Worm (Caenorhabditis elegans) whole organism, L4 larva: Measurements from ENCODE around the gene glb-13.
A peak's percentile ranks its signal among the peaks of the same experiment; 100 is the strongest.

ENCODE experiments used
- aly-2 ChIP-seq: sonication (generic microtip); optimal IDR thresholded peaks from 2 replicates; lab custom pipeline; 2018; ENCODE audit warnings: missing biosample characterization, missing genetic modification characterization
- arid-1 ChIP-seq: fragments of 200-800 bp; sonication (Bioruptor generic); conservative IDR thresholded peaks from 2 replicates; pipeline ENCODE4 v1.3.6; 2022; ENCODE audit warnings: missing genetic modification reagents, missing genetic modification characterization, missing compliant biosample characterization
- hlh-30 ChIP-seq: sonication (generic microtip); optimal IDR thresholded peaks from 2 replicates; lab custom pipeline; 2017; ENCODE audit warnings: antibody characterized with exemption, mild to moderate bottlenecking, missing genetic modification characterization, missing compliant biosample characterization; ENCODE audit not compliant: insufficient read depth
- hmg-1.1 ChIP-seq: fragments of 200-800 bp; sonication (Bioruptor generic); IDR thresholded peaks from 2 replicates; pipeline ENCODE4 v1.3.6; 2022; ENCODE audit warnings: missing genetic modification reagents, missing genetic modification characterization, missing compliant biosample characterization
- lir-3 ChIP-seq: sonication (generic microtip); optimal IDR thresholded peaks from 2 replicates; lab custom pipeline; 2016; ENCODE audit warnings: mild to moderate bottlenecking, missing genetic modification characterization, missing compliant biosample characterization
- set-16 ChIP-seq: fragments of 200-800 bp; sonication (Bioruptor generic); IDR thresholded peaks from 2 replicates; pipeline ENCODE4 v1.3.6; 2022; ENCODE audit warnings: missing genetic modification reagents, missing genetic modification characterization, missing compliant biosample characterization
- snpc-4 ChIP-seq: fragments of 150-350 bp; optimal IDR thresholded peaks from 2 replicates; lab custom pipeline; 2014; ENCODE audit warnings: missing biosample characterization, missing genetic modification characterization
- unc-39 ChIP-seq: sonication (generic microtip); optimal IDR thresholded peaks from 2 replicates; lab custom pipeline; 2017; ENCODE audit warnings: missing biosample characterization, missing genetic modification characterization
- zag-1 ChIP-seq: fragments of 150-350 bp; optimal IDR thresholded peaks from 2 replicates; lab custom pipeline; 2014; ENCODE audit warnings: missing biosample characterization, missing genetic modification characterization

DNA sequence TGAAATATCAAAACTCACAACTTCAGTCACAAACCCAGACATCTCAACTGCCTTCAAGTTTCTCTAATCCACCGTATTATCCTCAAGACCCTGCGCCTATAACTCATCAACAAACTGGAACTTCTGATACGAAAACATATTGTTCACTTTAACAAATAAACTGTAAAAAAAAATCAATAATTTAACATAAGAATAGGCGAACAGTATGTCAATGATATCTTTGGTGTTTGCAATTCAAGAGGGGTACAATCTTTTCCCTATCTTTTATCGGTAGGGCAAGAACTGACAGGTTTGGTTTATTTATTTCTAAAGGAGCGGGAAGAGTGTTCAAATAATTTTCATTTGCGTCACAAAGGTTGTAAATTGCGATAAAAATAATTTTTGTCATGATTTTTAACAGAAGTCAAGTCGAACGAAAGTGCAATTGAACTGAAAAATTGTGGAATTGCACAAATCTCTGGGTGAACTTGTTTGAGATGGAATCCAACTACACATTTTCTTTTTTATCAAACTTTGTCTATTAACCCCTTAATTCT lies 15.2 kb downstream of the glb-13 start:
- TF ChIP-seq hlh-30 (tag; lab: Kevin White, UChicago), result peak; percentile 93
- no peak for TF ChIP-seq set-16 (GFP tag; lab: Robert Waterston, UW)
- peak; percentile 50 for TF ChIP-seq snpc-4 (tag; lab: Kevin White, UChicago)
- peak; percentile 90 for TF ChIP-seq zag-1 (tag; lab: Kevin White, UChicago)
- peak; percentile 76 for TF ChIP-seq arid-1
- peak; percentile 99 for TF ChIP-seq hmg-1.1
- peak; percentile 94 for TF ChIP-seq lir-3 (tag; lab: Kevin White, UChicago)
- TF ChIP-seq unc-39 (tag; lab: Kevin White, UChicago), result peak; percentile 38
- TF ChIP-seq aly-2 (tag; lab: Kevin White, UChicago), result no peak
